Worm (Caenorhabditis elegans): ENCODE data around the gene scb-1.

The scb-1 gene

DNA sequence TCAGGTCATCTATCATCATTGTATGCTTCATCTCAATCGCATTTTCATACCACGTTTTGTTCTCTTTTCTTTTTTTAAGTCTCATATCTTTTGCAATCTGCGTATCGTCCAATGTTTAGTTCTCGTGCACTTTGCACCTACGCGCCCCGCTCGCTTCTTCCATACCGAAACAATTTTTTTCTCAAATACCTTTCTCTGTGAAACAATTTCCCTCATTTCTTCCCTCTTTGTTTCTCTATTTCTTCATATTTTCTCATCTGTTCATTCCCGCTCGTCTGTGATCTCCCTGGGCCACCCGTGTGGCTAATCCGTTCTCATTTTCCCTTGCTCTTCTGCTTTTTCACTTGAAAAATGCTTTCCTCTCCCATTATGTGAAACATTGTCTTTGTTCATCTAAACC is 20.8 kb upstream of the scb-1 start (continued):
- no peak for TF ChIP-seq grh-1 (GFP tag; IDR thresholded peaks at IDR 0.05)
- no peak for TF ChIP-seq ceh-8 (GFP tag; optimal IDR thresholded peaks at IDR 0.05)
- no peak for TF ChIP-seq dpl-1 (GFP tag; optimal IDR thresholded peaks at IDR 0.05)
- TF ChIP-seq unc-98 (GFP tag; IDR thresholded peaks at IDR 0.05), result no peak
- TF ChIP-seq ets-5 (GFP tag; IDR thresholded peaks at IDR 0.05), result no peak
- no peak for TF ChIP-seq jun-1 (tag; optimal IDR thresholded peaks at IDR 0.05)
- TF ChIP-seq C34B4.2 (tag; optimal IDR thresholded peaks at IDR 0.05), result no peak
- no peak for TF ChIP-seq nhr-76 (tag; optimal IDR thresholded peaks at IDR 0.05)
- no peak for TF ChIP-seq efl-3 (GFP tag; optimal IDR thresholded peaks at IDR 0.05)
- TF ChIP-seq fos-1 (tag; optimal IDR thresholded peaks at IDR 0.05), result no peak
- TF ChIP-seq lir-3 (tag; optimal IDR thresholded peaks at IDR 0.05; ENCODE audit: poor library complexity), result no peak
- no peak for TF ChIP-seq elt-3 (tag; optimal IDR thresholded peaks at IDR 0.05)
- TF ChIP-seq skn-1 (tag; optimal IDR thresholded peaks at IDR 0.05), result no peak
- no peak for TF ChIP-seq zag-1 (tag; optimal IDR thresholded peaks at IDR 0.05)
- TF ChIP-seq unc-86 (tag; optimal IDR thresholded peaks at IDR 0.05), result no peak
- no peak for TF ChIP-seq nhr-47 (tag; optimal IDR thresholded peaks at IDR 0.05)
- TF ChIP-seq mep-1 (tag; optimal IDR thresholded peaks at IDR 0.05), result peak; percentile 25
- no peak for TF ChIP-seq unc-130 (tag; optimal IDR thresholded peaks at IDR 0.05)
- TF ChIP-seq lin-13 (GFP tag; optimal IDR thresholded peaks at IDR 0.05), result no peak
- TF ChIP-seq swsn-7 (tag; optimal IDR thresholded peaks at IDR 0.05), result peak; percentile 16
- peak; percentile 6 for TF ChIP-seq fkh-8 (tag; optimal IDR thresholded peaks at IDR 0.05)
- peak; percentile 44 for TF ChIP-seq nhr-20 (tag; optimal IDR thresholded peaks at IDR 0.05)
- TF ChIP-seq elt-2 (tag; optimal IDR thresholded peaks at IDR 0.05), result no peak
- TF ChIP-seq mdl-1 (tag; optimal IDR thresholded peaks at IDR 0.05), result peak in 1 of 2 experiments; percentile 15
- TF ChIP-seq nhr-85 (tag), result peak; percentile 3
- no peak for TF ChIP-seq fkh-4 (tag; optimal IDR thresholded peaks at IDR 0.05; ENCODE audit: borderline replicate concordance)
- no peak for TF ChIP-seq sup-37 (GFP tag; optimal IDR thresholded peaks at IDR 0.05)
- no peak for TF ChIP-seq zip-4 (GFP tag; optimal IDR thresholded peaks at IDR 0.05)
- peak; percentile 22 for TF ChIP-seq blmp-1 (tag; optimal IDR thresholded peaks at IDR 0.05)
- TF ChIP-seq rnt-1 (tag; optimal IDR thresholded peaks at IDR 0.05), result peak; percentile 41
- no peak for TF ChIP-seq ceh-88 (GFP tag; IDR thresholded peaks at IDR 0.05)
- TF ChIP-seq lin-15B (tag; optimal IDR thresholded peaks at IDR 0.05), result no peak
- no peak for TF ChIP-seq mef-2 (tag; optimal IDR thresholded peaks at IDR 0.05)
- no peak for TF ChIP-seq nhr-90 (tag; optimal IDR thresholded peaks at IDR 0.05; ENCODE audit: poor library complexity)
- no peak for TF ChIP-seq aha-1 (tag; optimal IDR thresholded peaks at IDR 0.05)
- no peak for TF ChIP-seq mab-9 (GFP tag; IDR thresholded peaks at IDR 0.05)
- TF ChIP-seq hlh-4 (tag; optimal IDR thresholded peaks at IDR 0.05), result no peak
- peak; percentile 84 for TF ChIP-seq lin-14 (GFP tag; optimal IDR thresholded peaks at IDR 0.05)
- TF ChIP-seq tbx-2 (tag; optimal IDR thresholded peaks at IDR 0.05), result peak; percentile 32
- no peak for TF ChIP-seq nhr-11 (tag; optimal IDR thresholded peaks at IDR 0.05)
- TF ChIP-seq pax-3 (tag; optimal IDR thresholded peaks at IDR 0.05), result no peak
- no peak for TF ChIP-seq vab-15 (tag; optimal IDR thresholded peaks at IDR 0.05)
- no peak for TF ChIP-seq sox-4 (tag; optimal IDR thresholded peaks at IDR 0.05)
- no peak for TF ChIP-seq ces-1 (GFP tag; optimal IDR thresholded peaks at IDR 0.05)
- TF ChIP-seq ceh-82 (tag; optimal IDR thresholded peaks at IDR 0.05), result no peak

Data from whole organism, L1 larva.